Worm (Caenorhabditis elegans) whole organism, early embryonic: ENCODE results near the gene pifk-1.

Source experiments
- B0310.2 ChIP-seq: sonication (generic microtip); optimal IDR thresholded peaks from 2 replicates; lab custom pipeline; 2016; ENCODE audit warnings: mild to moderate bottlenecking, missing genetic modification characterization, missing compliant biosample characterization
- aly-1 ChIP-seq: sonication (generic microtip); optimal IDR thresholded peaks from 2 replicates; lab custom pipeline; 2016; ENCODE audit warnings: missing genetic modification characterization, missing compliant biosample characterization
- ama-1 ChIP-seq: fragments of 150-350 bp; optimal IDR thresholded peaks from 2 replicates; lab custom pipeline; 2014
- ceh-13 ChIP-seq: fragments of 200-800 bp; sonication (Bioruptor generic); optimal IDR thresholded peaks from 2 replicates; lab custom pipeline; 2018; ENCODE audit warnings: mild to moderate bottlenecking, missing genetic modification characterization, missing compliant biosample characterization
- hmg-4 ChIP-seq: fragments of 200-800 bp; sonication (Bioruptor generic); optimal IDR thresholded peaks from 2 replicates; lab custom pipeline; 2018; ENCODE audit warnings: mild to moderate bottlenecking, missing genetic modification characterization, missing compliant biosample characterization
- pes-1 ChIP-seq: fragments of 200-800 bp; sonication (Bioruptor generic); IDR thresholded peaks from 2 replicates; pipeline ENCODE4 v1.3.6; 2022; ENCODE audit warnings: missing genetic modification reagents, missing genetic modification characterization, missing compliant biosample characterization
- tbx-11 ChIP-seq: fragments of 200-800 bp; sonication (Bioruptor generic); IDR thresholded peaks from 2 replicates; pipeline ENCODE4 v1.3.6; 2022; ENCODE audit warnings: missing genetic modification characterization, missing compliant biosample characterization

ce11 chrX:924495-925008, at the start of gene pifk-1, which contains the start of gene tbc-11:
- TF ChIP-seq B0310.2 (tag; lab: Kevin White, UChicago) (no peak), aly-1 (tag; lab: Kevin White, UChicago) (no peak), ama-1 (lab: Kevin White, UChicago) (no peak), tbx-11 (GFP tag; lab: Robert Waterston, UW) (no peak), pes-1 (GFP tag; lab: Robert Waterston, UW) (no peak), hmg-4 (GFP tag; lab: Kevin White, UChicago) (no peak), ceh-13 (GFP tag; lab: Kevin White, UChicago) (no peak)
